Worm (Caenorhabditis elegans) whole organism, L3 larva: ENCODE measurements around the gene tsp-16.

Source experiments
- R02D3.7 ChIP-seq: fragments of 150-350 bp; optimal IDR thresholded peaks from 2 replicates; lab custom pipeline; 2014; ENCODE audit warnings: missing biosample characterization, missing genetic modification characterization
- ZK546.5 ChIP-seq: sonication (generic microtip); optimal IDR thresholded peaks from 2 replicates; lab custom pipeline; 2017; ENCODE audit warnings: missing biosample characterization, missing genetic modification characterization
- aly-2 ChIP-seq: fragments of 150-350 bp; optimal IDR thresholded peaks from 2 replicates; lab custom pipeline; 2014; ENCODE audit warnings: missing biosample characterization, missing genetic modification characterization
- ceh-16 ChIP-seq: sonication (generic microtip); optimal IDR thresholded peaks from 2 replicates; lab custom pipeline; 2017; ENCODE audit warnings: missing biosample characterization, missing genetic modification characterization
- ceh-28 ChIP-seq: fragments of 150-350 bp; optimal IDR thresholded peaks from 2 replicates; lab custom pipeline; 2014; ENCODE audit warnings: missing biosample characterization, missing genetic modification reagents, missing genetic modification characterization
- ceh-82 ChIP-seq: fragments of 150-350 bp; optimal IDR thresholded peaks from 2 replicates; lab custom pipeline; 2014; ENCODE audit warnings: missing biosample characterization, missing genetic modification characterization
- daf-12 ChIP-seq: fragments of 150-350 bp; optimal IDR thresholded peaks from 2 replicates; lab custom pipeline; 2014; ENCODE audit warnings: missing biosample characterization, missing genetic modification reagents, missing genetic modification characterization
- egl-5 ChIP-seq: fragments of 150-350 bp; optimal IDR thresholded peaks from 2 replicates; lab custom pipeline; 2017; ENCODE audit warnings: missing biosample characterization, missing genetic modification reagents, missing genetic modification characterization, inconsistent platforms
- elt-1 ChIP-seq: fragments of 150-350 bp; optimal IDR thresholded peaks from 2 replicates; lab custom pipeline; 2014; ENCODE audit warnings: missing biosample characterization, missing genetic modification characterization
- elt-3 ChIP-seq, 3 experiments: fragments of 150-350 bp in 1 of 3; sonication (generic microtip) in 2 of 3; optimal IDR thresholded peaks; 2 replicates in 2 of 3; 4 replicates in 1 of 3; lab custom pipeline; 2014 to 2017; ENCODE audit warnings: missing biosample characterization in 3 of 3, missing genetic modification characterization in 3 of 3
- eor-1 ChIP-seq, 2 experiments: fragments of 150-350 bp; optimal IDR thresholded peaks; 2 replicates each; lab custom pipeline; 2014 to 2018; ENCODE audit warnings: missing biosample characterization in 2 of 2, missing genetic modification characterization in 2 of 2
- fkh-10 ChIP-seq: sonication (generic microtip); optimal IDR thresholded peaks from 2 replicates; lab custom pipeline; 2017; ENCODE audit warnings: missing biosample characterization, missing genetic modification reagents, missing genetic modification characterization
- jun-1 ChIP-seq: fragments of 150-350 bp; optimal IDR thresholded peaks from 2 replicates; lab custom pipeline; 2014; ENCODE audit warnings: missing biosample characterization, missing genetic modification reagents, missing genetic modification characterization
- lin-15B ChIP-seq: fragments of 150-350 bp; optimal IDR thresholded peaks from 2 replicates; lab custom pipeline; 2014; ENCODE audit warnings: missing biosample characterization, missing genetic modification characterization
- lin-39 ChIP-seq: fragments of 150-350 bp; optimal IDR thresholded peaks from 2 replicates; lab custom pipeline; 2018; ENCODE audit warnings: missing biosample characterization, missing genetic modification reagents, missing genetic modification characterization
- lsy-12 ChIP-seq: sonication (generic microtip); optimal IDR thresholded peaks from 2 replicates; lab custom pipeline; 2016; ENCODE audit warnings: mild to moderate bottlenecking, missing genetic modification characterization, missing compliant biosample characterization
- mdl-1 ChIP-seq: fragments of 150-350 bp; optimal IDR thresholded peaks from 2 replicates; lab custom pipeline; 2014; ENCODE audit warnings: missing biosample characterization, missing genetic modification characterization
- mml-1 ChIP-seq: fragments of 150-350 bp; sonication (generic microtip); optimal IDR thresholded peaks from 3 replicates; lab custom pipeline; 2014; ENCODE audit warnings: missing biosample characterization, missing genetic modification characterization
- nfya-1 ChIP-seq: sonication (generic microtip); optimal IDR thresholded peaks from 2 replicates; lab custom pipeline; 2017; ENCODE audit warnings: missing genetic modification characterization, mild to moderate bottlenecking, missing compliant biosample characterization, antibody characterized with exemption, moderate library complexity; ENCODE audit not compliant: insufficient read depth
- nhr-11 ChIP-seq: fragments of 150-350 bp; optimal IDR thresholded peaks from 2 replicates; lab custom pipeline; 2014; ENCODE audit warnings: missing biosample characterization, missing genetic modification characterization
- nhr-12 ChIP-seq: fragments of 150-350 bp; optimal IDR thresholded peaks from 2 replicates; lab custom pipeline; 2014; ENCODE audit warnings: missing biosample characterization, missing genetic modification characterization
- nhr-23 ChIP-seq: fragments of 150-350 bp; optimal IDR thresholded peaks from 2 replicates; lab custom pipeline; 2014; ENCODE audit warnings: missing biosample characterization, missing genetic modification reagents, missing genetic modification characterization
- nhr-237 ChIP-seq: fragments of 150-350 bp; optimal IDR thresholded peaks from 2 replicates; lab custom pipeline; 2014; ENCODE audit warnings: missing biosample characterization, missing genetic modification characterization
- nhr-28 ChIP-seq: fragments of 150-350 bp; optimal IDR thresholded peaks from 2 replicates; lab custom pipeline; 2014; ENCODE audit warnings: missing biosample characterization, missing genetic modification characterization
- nhr-43 ChIP-seq: sonication (generic microtip); optimal IDR thresholded peaks from 2 replicates; lab custom pipeline; 2016; ENCODE audit warnings: mild to moderate bottlenecking, missing genetic modification characterization, missing compliant biosample characterization; ENCODE audit not compliant: poor library complexity, severe bottlenecking
- nhr-67 ChIP-seq: fragments of 150-350 bp; optimal IDR thresholded peaks from 2 replicates; lab custom pipeline; 2014; ENCODE audit warnings: missing biosample characterization, missing genetic modification characterization
- nhr-77 ChIP-seq: fragments of 150-350 bp; optimal IDR thresholded peaks from 2 replicates; lab custom pipeline; 2014; ENCODE audit warnings: missing biosample characterization, missing genetic modification characterization
- pha-4 ChIP-seq: fragments of 150-350 bp; optimal IDR thresholded peaks from 2 replicates; lab custom pipeline; 2014; ENCODE audit warnings: missing biosample characterization, missing genetic modification reagents, missing genetic modification characterization
- sea-2 ChIP-seq: fragments of 150-350 bp; sonication (generic microtip); optimal IDR thresholded peaks from 4 replicates; lab custom pipeline; 2014; ENCODE audit warnings: missing biosample characterization, missing genetic modification reagents, missing genetic modification characterization
- skn-1 ChIP-seq: fragments of 150-350 bp; optimal IDR thresholded peaks from 2 replicates; lab custom pipeline; 2014; ENCODE audit warnings: missing biosample characterization, missing genetic modification characterization
- snpc-4 ChIP-seq: fragments of 150-350 bp; optimal IDR thresholded peaks from 2 replicates; lab custom pipeline; 2014; ENCODE audit warnings: missing biosample characterization, missing genetic modification characterization
- tbx-2 ChIP-seq: sonication (generic microtip); optimal IDR thresholded peaks from 2 replicates; lab custom pipeline; 2016; ENCODE audit warnings: mild to moderate bottlenecking, missing genetic modification characterization, missing compliant biosample characterization
- unc-39 ChIP-seq: sonication (generic microtip); optimal IDR thresholded peaks from 4 replicates; lab custom pipeline; 2017; ENCODE audit warnings: missing biosample characterization, missing genetic modification characterization
- zag-1 ChIP-seq: fragments of 150-350 bp; optimal IDR thresholded peaks from 2 replicates; lab custom pipeline; 2014; ENCODE audit warnings: missing biosample characterization, missing genetic modification characterization
- ztf-4 ChIP-seq: fragments of 150-350 bp; optimal IDR thresholded peaks from 2 replicates; lab custom pipeline; 2014; ENCODE audit warnings: missing biosample characterization, missing genetic modification characterization

tsp-16 gene

DNA sequence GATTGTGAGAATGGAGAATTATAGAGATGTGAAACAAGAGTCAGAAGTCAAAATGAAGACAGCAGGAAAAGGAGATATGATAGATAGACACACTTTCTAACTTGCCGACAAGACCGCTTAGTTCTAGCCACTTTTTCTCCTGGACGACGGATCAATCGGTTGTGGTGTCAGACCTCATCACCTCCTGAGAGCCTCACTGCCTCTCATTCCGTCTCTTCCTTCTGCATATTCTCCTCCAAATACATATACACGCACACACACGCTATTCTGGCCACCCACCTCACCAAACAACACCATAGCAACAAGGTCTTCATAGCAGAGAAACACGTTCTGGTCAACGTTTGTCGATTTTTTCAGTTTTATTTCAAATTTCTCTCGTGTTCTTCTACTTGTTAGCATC lies 29.4 kb downstream of the tsp-16 start, which contains the start of gene F01E11.3:
TSS of gene F01E11.3 (plus strand) at position 301 of the 400 bp plus-strand sequence.
- no peak for TF ChIP-seq mml-1

ce11 chrX:6963842-6964241 lies 32.6 kb downstream of the tsp-16 start:
- TF ChIP-seq nhr-23 (tag; lab: Kevin White, UChicago) (no peak), nhr-77 (tag; lab: Kevin White, UChicago) (no peak), ceh-28 (tag; lab: Kevin White, UChicago) (no peak), mdl-1 (tag; lab: Kevin White, UChicago) (no peak), lin-39 (tag; lab: Kevin White, UChicago) (no peak), sea-2 (GFP tag; lab: Kevin White, UChicago) (no peak), nhr-12 (tag; lab: Kevin White, UChicago) (no peak), nhr-67 (tag; lab: Kevin White, UChicago) (no peak), daf-12 (tag; lab: Kevin White, UChicago) (no peak), elt-1 (tag; lab: Kevin White, UChicago) (no peak), nhr-43 (no peak), unc-39 (tag; lab: Kevin White, UChicago) (no peak), snpc-4 (tag; lab: Kevin White, UChicago) (no peak), pha-4 (tag; lab: Kevin White, UChicago) (no peak), ZK546.5 (tag; lab: Kevin White, UChicago) (no peak), nhr-237 (no peak), aly-2 (tag; lab: Kevin White, UChicago) (no peak)

DNA sequence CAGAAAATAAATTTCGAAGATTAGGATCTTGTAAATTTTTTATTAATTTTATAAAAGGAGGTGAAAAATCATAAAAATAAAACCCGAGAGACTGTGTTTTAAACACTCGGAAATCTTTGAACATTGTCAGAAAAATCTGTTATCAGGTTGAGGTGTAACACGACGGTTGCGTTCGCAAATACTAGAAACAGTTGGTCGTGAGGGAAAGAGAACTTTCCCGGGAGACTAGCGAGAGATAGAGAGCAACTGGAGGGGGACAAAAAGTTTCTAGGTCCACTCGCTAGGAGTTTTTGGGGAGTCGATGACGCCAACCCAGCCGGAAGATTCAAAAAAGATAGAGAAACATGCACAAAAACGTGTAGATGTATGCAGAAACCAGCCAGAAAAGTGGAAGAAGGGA lies 34.1 kb downstream of the tsp-16 start:
- TF ChIP-seq nhr-11 (tag; lab: Kevin White, UChicago), result no peak
- TF ChIP-seq zag-1 (tag; lab: Kevin White, UChicago), result no peak
- TF ChIP-seq nfya-1 (tag; lab: Kevin White, UChicago), result peak; percentile 5
- TF ChIP-seq fkh-10 (GFP tag; lab: Kevin White, UChicago), result no peak
- TF ChIP-seq, all 47 proteins: peak for 1

ce11 chrX:6959534-6959933 lies 36.9 kb downstream of the tsp-16 start:
- no peak for TF ChIP-seq zag-1 (tag; lab: Kevin White, UChicago)
- TF ChIP-seq elt-1 (tag; lab: Kevin White, UChicago), result no peak
- TF ChIP-seq egl-5 (tag; lab: Kevin White, UChicago), result peak; percentile 49
- TF ChIP-seq lin-15B, result no peak
- no peak for TF ChIP-seq nhr-67 (tag; lab: Kevin White, UChicago)

DNA sequence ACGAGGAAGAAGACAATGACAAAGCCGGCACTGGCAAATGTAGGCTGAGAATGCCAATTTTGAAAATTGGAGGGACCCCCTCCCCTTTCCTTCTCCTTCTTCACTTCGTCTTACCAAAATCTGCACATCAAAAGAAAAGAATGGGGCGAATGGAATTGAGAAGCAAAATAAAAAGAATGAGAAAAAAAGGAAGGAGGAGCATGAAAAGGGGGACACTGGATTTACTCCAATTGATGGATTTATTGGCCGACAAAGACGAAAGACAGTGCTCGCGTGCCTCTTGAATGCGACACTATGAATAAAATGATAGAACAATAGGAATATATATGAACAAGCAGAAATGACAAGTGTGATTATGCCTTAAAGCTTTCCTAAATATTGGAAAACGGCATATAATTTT lies 37.5 kb downstream of the tsp-16 start:
- TF ChIP-seq tbx-2 (tag; lab: Kevin White, UChicago) (no peak), lin-39 (tag; lab: Kevin White, UChicago) (peak; percentile 5)

DNA sequence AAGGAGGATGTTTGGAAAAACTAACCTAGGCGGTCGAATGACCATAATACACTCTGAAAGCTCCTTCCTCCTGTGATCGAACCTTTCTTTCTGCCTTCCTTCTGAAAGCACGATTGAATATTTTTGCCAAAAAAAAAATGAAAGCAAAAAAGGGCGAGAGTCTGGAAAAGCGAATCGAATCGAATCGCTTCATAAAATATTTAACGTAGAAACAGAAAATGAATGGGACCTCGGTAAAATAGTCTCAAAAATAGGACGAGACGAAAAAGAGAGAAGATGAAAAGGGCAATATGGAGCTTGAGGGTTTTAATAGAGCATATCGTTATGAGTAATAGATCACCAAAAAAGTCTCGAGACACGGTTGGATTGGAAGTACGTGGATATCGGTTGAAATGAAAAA lies 40.1 kb downstream of the tsp-16 start, which contains the start of gene inx-1:
TSS of gene inx-1 (minus strand) at position 101 of the 400 bp plus-strand sequence.
- TF ChIP-seq ceh-82 (tag; lab: Kevin White, UChicago) (no peak), nhr-28 (no peak), jun-1 (tag; lab: Kevin White, UChicago) (no peak), lsy-12 (no peak), pha-4 (tag; lab: Kevin White, UChicago) (no peak), skn-1 (tag; lab: Kevin White, UChicago) (no peak), fkh-10 (GFP tag; lab: Kevin White, UChicago) (no peak), nhr-77 (tag; lab: Kevin White, UChicago) (no peak), eor-1 (tag; optimal IDR thresholded peaks at IDR 0.05; lab: Kevin White, UChicago) (no peak), elt-1 (tag; lab: Kevin White, UChicago) (no peak), ZK546.5 (tag; lab: Kevin White, UChicago) (no peak), nhr-23 (tag; lab: Kevin White, UChicago) (no peak), nhr-11 (tag; lab: Kevin White, UChicago) (no peak), ztf-4 (no peak), R02D3.7 (tag; lab: Kevin White, UChicago) (no peak), tbx-2 (tag; lab: Kevin White, UChicago) (no peak), ceh-16 (tag; lab: Kevin White, UChicago) (no peak), elt-3 (tag; optimal IDR thresholded peaks at IDR 0.05; lab: Kevin White, UChicago) (no peak), nhr-12 (tag; lab: Kevin White, UChicago) (no peak), nfya-1 (tag; lab: Kevin White, UChicago) (no peak)
- TF ChIP-seq, all 47 proteins: peak for 0
